Worm (Caenorhabditis elegans) whole organism, L4 larva: ENCODE results near the gene ZK795.2.

Experiments
- F26F4.8 ChIP-seq: fragments of 200-800 bp; sonication (Bioruptor generic); conservative IDR thresholded peaks from 2 replicates; pipeline ENCODE4 v1.3.6; 2022; ENCODE audit warnings: missing genetic modification characterization, missing compliant biosample characterization
- F37D6.2 ChIP-seq: sonication (generic microtip); optimal IDR thresholded peaks from 2 replicates; lab custom pipeline; 2016; ENCODE audit warnings: mild to moderate bottlenecking, missing genetic modification characterization, missing compliant biosample characterization
- F49E8.2 ChIP-seq: sonication (generic microtip); optimal IDR thresholded peaks from 2 replicates; lab custom pipeline; 2016; ENCODE audit warnings: missing compliant biosample characterization, mild to moderate bottlenecking, missing genetic modification characterization, borderline replicate concordance
- T20F7.1 ChIP-seq: fragments of 200-800 bp; sonication (Bioruptor generic); optimal IDR thresholded peaks from 2 replicates; lab custom pipeline; 2018; ENCODE audit warnings: mild to moderate bottlenecking, missing genetic modification characterization, missing compliant biosample characterization
- ZK337.2 ChIP-seq: fragments of 200-800 bp; sonication (Bioruptor generic); IDR thresholded peaks from 2 replicates; pipeline ENCODE4 v1.3.6; 2022; ENCODE audit warnings: missing genetic modification reagents, missing genetic modification characterization, missing compliant biosample characterization
- aly-2 ChIP-seq: sonication (generic microtip); optimal IDR thresholded peaks from 2 replicates; lab custom pipeline; 2018; ENCODE audit warnings: missing biosample characterization, missing genetic modification characterization
- arid-1 ChIP-seq: fragments of 200-800 bp; sonication (Bioruptor generic); conservative IDR thresholded peaks from 2 replicates; pipeline ENCODE4 v1.3.6; 2022; ENCODE audit warnings: missing genetic modification reagents, missing genetic modification characterization, missing compliant biosample characterization
- ceh-20 ChIP-seq: fragments of 200-800 bp; sonication (Bioruptor generic); IDR thresholded peaks from 2 replicates; pipeline ENCODE4 v1.3.6; 2022; ENCODE audit warnings: missing genetic modification reagents, missing genetic modification characterization, missing compliant biosample characterization
- ceh-28 ChIP-seq: fragments of 150-350 bp; optimal IDR thresholded peaks from 2 replicates; lab custom pipeline; 2014; ENCODE audit warnings: missing biosample characterization, missing genetic modification reagents, missing genetic modification characterization
- ceh-44 ChIP-seq: fragments of 200-800 bp; sonication (Bioruptor generic); IDR thresholded peaks from 2 replicates; pipeline ENCODE4 v1.3.6; 2022; ENCODE audit warnings: missing genetic modification reagents, missing genetic modification characterization, missing compliant biosample characterization
- ces-1 ChIP-seq: fragments of 150-350 bp; sonication (generic microtip); optimal IDR thresholded peaks from 4 replicates; lab custom pipeline; 2014; ENCODE audit warnings: missing biosample characterization, missing genetic modification reagents, missing genetic modification characterization
- cey-2 ChIP-seq: sonication (generic microtip); optimal IDR thresholded peaks from 3 replicates; lab custom pipeline; 2017; ENCODE audit warnings: missing genetic modification characterization, mild to moderate bottlenecking, missing compliant biosample characterization, antibody characterized with exemption, borderline replicate concordance; ENCODE audit not compliant: insufficient read depth
- ctbp-1 ChIP-seq: fragments of 200-800 bp; sonication (Bioruptor generic); IDR thresholded peaks from 2 replicates; pipeline ENCODE4 v1.3.6; 2022; ENCODE audit warnings: missing genetic modification reagents, missing genetic modification characterization, missing compliant biosample characterization
- daf-12 ChIP-seq: fragments of 150-350 bp; optimal IDR thresholded peaks from 2 replicates; lab custom pipeline; 2014; ENCODE audit warnings: missing biosample characterization, missing genetic modification reagents, missing genetic modification characterization
- dmd-6 ChIP-seq: fragments of 200-800 bp; sonication (Bioruptor generic); IDR thresholded peaks from 2 replicates; pipeline ENCODE4 v1.3.6; 2022; ENCODE audit warnings: missing genetic modification reagents, missing genetic modification characterization, missing compliant biosample characterization
- dmd-8 ChIP-seq: fragments of 200-800 bp; sonication (Bioruptor generic); IDR thresholded peaks from 2 replicates; pipeline ENCODE4 v1.3.6; 2022; ENCODE audit warnings: missing genetic modification characterization, missing compliant biosample characterization
- dpl-1 ChIP-seq: fragments of 150-350 bp; optimal IDR thresholded peaks from 2 replicates; lab custom pipeline; 2014; ENCODE audit warnings: missing biosample characterization, missing genetic modification reagents, missing genetic modification characterization
- duxl-1 ChIP-seq: sonication (generic microtip); optimal IDR thresholded peaks from 2 replicates; lab custom pipeline; 2016; ENCODE audit warnings: mild to moderate bottlenecking, missing genetic modification characterization, moderate library complexity, missing compliant biosample characterization; ENCODE audit not compliant: poor library complexity
- fkh-10 ChIP-seq: fragments of 150-350 bp; optimal IDR thresholded peaks from 2 replicates; lab custom pipeline; 2014; ENCODE audit warnings: missing biosample characterization, missing genetic modification reagents, missing genetic modification characterization
- hlh-30 ChIP-seq: sonication (generic microtip); optimal IDR thresholded peaks from 2 replicates; lab custom pipeline; 2017; ENCODE audit warnings: antibody characterized with exemption, mild to moderate bottlenecking, missing genetic modification characterization, missing compliant biosample characterization; ENCODE audit not compliant: insufficient read depth
- hmg-1.1 ChIP-seq: fragments of 200-800 bp; sonication (Bioruptor generic); IDR thresholded peaks from 2 replicates; pipeline ENCODE4 v1.3.6; 2022; ENCODE audit warnings: missing genetic modification reagents, missing genetic modification characterization, missing compliant biosample characterization
- lim-7 ChIP-seq: fragments of 200-800 bp; sonication (Bioruptor generic); IDR thresholded peaks from 2 replicates; pipeline ENCODE4 v1.3.6; 2022; ENCODE audit warnings: missing genetic modification characterization, missing compliant biosample characterization
- lsy-2 ChIP-seq, 2 experiments: fragments of 150-350 bp in 1 of 2; sonication (generic microtip) in 1 of 2; optimal IDR thresholded peaks; 2 replicates each; lab custom pipeline; 2014 to 2017; ENCODE audit warnings: missing biosample characterization in 2 of 2, missing genetic modification characterization in 2 of 2
- mdl-1 ChIP-seq, 2 experiments: fragments of 150-350 bp in 1 of 2; sonication (generic microtip) in 1 of 2; optimal IDR thresholded peaks; 2 replicates each; lab custom pipeline; 2014 to 2017; ENCODE audit warnings: missing biosample characterization in 2 of 2, missing genetic modification characterization in 2 of 2
- mep-1 ChIP-seq: fragments of 150-350 bp; sonication (generic microtip); optimal IDR thresholded peaks from 3 replicates; lab custom pipeline; 2014; ENCODE audit warnings: missing biosample characterization, missing genetic modification characterization
- mes-2 ChIP-seq: sonication (generic microtip); optimal IDR thresholded peaks from 2 replicates; lab custom pipeline; 2016; ENCODE audit warnings: missing genotype, mild to moderate bottlenecking, missing genetic modification characterization, missing compliant biosample characterization; ENCODE audit not compliant: poor library complexity, severe bottlenecking
- nhr-41 ChIP-seq: fragments of 200-800 bp; sonication (Bioruptor generic); IDR thresholded peaks from 2 replicates; pipeline ENCODE4 v1.3.6; 2022; ENCODE audit warnings: missing genetic modification reagents, missing genetic modification characterization, missing compliant biosample characterization
- nhr-42 ChIP-seq: fragments of 200-800 bp; sonication (Bioruptor generic); IDR thresholded peaks from 2 replicates; pipeline ENCODE4 v1.3.6; 2022; ENCODE audit warnings: missing genetic modification characterization, missing compliant biosample characterization
- rbr-2 ChIP-seq: sonication (generic microtip); optimal IDR thresholded peaks from 2 replicates; lab custom pipeline; 2016; ENCODE audit warnings: missing genotype, missing genetic modification characterization, missing compliant biosample characterization
- set-16 ChIP-seq: fragments of 200-800 bp; sonication (Bioruptor generic); IDR thresholded peaks from 2 replicates; pipeline ENCODE4 v1.3.6; 2022; ENCODE audit warnings: missing genetic modification reagents, missing genetic modification characterization, missing compliant biosample characterization
- snpc-1.2 ChIP-seq: fragments of 200-800 bp; sonication (Bioruptor generic); IDR thresholded peaks from 2 replicates; pipeline ENCODE4 v1.3.6; 2022; ENCODE audit warnings: missing genetic modification reagents, missing genetic modification characterization, missing compliant biosample characterization
- tra-1 ChIP-seq: fragments of 200-800 bp; sonication (Bioruptor generic); IDR thresholded peaks from 2 replicates; pipeline ENCODE4 v1.3.6; 2022; ENCODE audit warnings: missing genetic modification reagents, missing genetic modification characterization, missing compliant biosample characterization
- vab-7 ChIP-seq: fragments of 200-800 bp; sonication (Bioruptor generic); IDR thresholded peaks from 2 replicates; pipeline ENCODE4 v1.3.6; 2022; ENCODE audit warnings: missing genetic modification reagents, missing genetic modification characterization, missing compliant biosample characterization
- zip-11 ChIP-seq: fragments of 200-800 bp; sonication (Bioruptor generic); IDR thresholded peaks from 2 replicates; pipeline ENCODE4 v1.3.6; 2022; ENCODE audit warnings: missing genetic modification characterization, missing compliant biosample characterization

The ZK795.2 gene

ce11 chrIV:12594574-12594973 lies 35.8 kb upstream of the ZK795.2 start (continued):
- peak; percentile 48 for TF ChIP-seq F49E8.2 (tag; lab: Kevin White, UChicago)
- TF ChIP-seq set-16 = peak; percentile 61
- TF ChIP-seq zip-11 (GFP tag; lab: Robert Waterston, UW) = no peak
- no peak for TF ChIP-seq daf-12 (tag; lab: Kevin White, UChicago)
- TF ChIP-seq dmd-6 = peak; percentile 79
- TF ChIP-seq dmd-8 (GFP tag; lab: Robert Waterston, UW) = peak; percentile 86
- peak; percentile 51; the same call in 1 of the 2 replicates for TF ChIP-seq tra-1 (GFP tag; lab: Robert Waterston, UW)
- peak; percentile 37; the same call in 1 of the 2 replicates for TF ChIP-seq ZK337.2
- TF ChIP-seq rbr-2 (tag; lab: Kevin White, UChicago) = peak; percentile 83
- TF ChIP-seq, all 104 proteins: peak for 66

DNA sequence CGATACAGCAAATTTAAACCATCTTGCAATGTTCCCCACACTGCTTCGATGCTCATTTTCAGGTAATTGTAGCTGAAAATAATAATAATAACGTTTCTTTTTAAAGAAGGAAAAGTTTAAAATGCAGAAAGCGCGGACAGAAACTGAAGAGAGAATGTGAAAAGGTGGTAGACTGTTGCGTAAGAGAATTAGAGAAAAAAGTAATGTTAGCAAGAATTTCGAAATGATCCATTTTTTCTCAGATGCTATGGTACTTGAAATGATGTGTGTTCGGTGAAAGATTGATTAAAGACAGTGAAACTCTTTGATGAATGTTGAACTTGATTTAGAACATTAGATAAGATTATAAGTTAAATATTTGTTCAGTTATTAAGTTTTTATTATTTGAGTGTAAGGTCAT lies 31.6 kb upstream of the ZK795.2 start, which contains the start of gene cul-6:
TSS of gene cul-6 (minus strand) at position 79 of the 400 bp plus-strand sequence.
- TF ChIP-seq lsy-2 (tag; optimal IDR thresholded peaks at IDR 0.05; lab: Kevin White, UChicago) = no peak
- no peak for TF ChIP-seq ces-1 (GFP tag; lab: Kevin White, UChicago)
- TF ChIP-seq ceh-44 (GFP tag; lab: Robert Waterston, UW) = no peak
- no peak for TF ChIP-seq lim-7
- TF ChIP-seq ceh-28 (tag; lab: Kevin White, UChicago) = no peak
- no peak for TF ChIP-seq hlh-30 (tag; lab: Kevin White, UChicago)
- TF ChIP-seq F26F4.8 (GFP tag; lab: Robert Waterston, UW) = no peak
- no peak for TF ChIP-seq arid-1
- TF ChIP-seq, all 104 proteins: peak for 0

- no peak for TF ChIP-seq dmd-6
- no peak for TF ChIP-seq zip-11 (GFP tag; lab: Robert Waterston, UW)
- no peak for TF ChIP-seq F26F4.8 (GFP tag; lab: Robert Waterston, UW)
- TF ChIP-seq duxl-1 (tag; lab: Kevin White, UChicago) = no peak
- no peak for TF ChIP-seq nhr-41
- no peak for TF ChIP-seq snpc-1.2 (GFP tag; lab: Robert Waterston, UW)
- TF ChIP-seq ceh-20 (GFP tag; lab: Robert Waterston, UW) = no peak
- TF ChIP-seq nhr-42 (GFP tag; lab: Robert Waterston, UW) = no peak
Measured at ce11 chrIV:12585966-12586365, 27.2 kb upstream of the ZK795.2 start, which contains the start of gene K08E7.8. TSS of gene K08E7.8 (minus strand) at chrIV:12586066.

- TF ChIP-seq lsy-2 (tag; optimal IDR thresholded peaks at IDR 0.05; lab: Kevin White, UChicago) (peak in 1 of 2 experiments; percentile 44), zip-11 (GFP tag; lab: Robert Waterston, UW) (no peak), T20F7.1 (GFP tag; lab: Kevin White, UChicago) (no peak), aly-2 (tag; lab: Kevin White, UChicago) (no peak), set-16 (peak; percentile 54; the same call in 1 of the 2 replicates), ctbp-1 (GFP tag; lab: Robert Waterston, UW) (0 out of 2 replicates have a peak, but pooled peaks have one; percentile 42), hmg-1.1 (GFP tag; lab: Robert Waterston, UW) (peak; percentile 46; the same call in 1 of the 2 replicates), dpl-1 (GFP tag; lab: Kevin White, UChicago) (no peak), mdl-1 (tag; optimal IDR thresholded peaks at IDR 0.05; lab: Kevin White, UChicago) (peak in 1 of 2 experiments; percentile 2), mes-2 (tag; lab: Kevin White, UChicago) (peak; percentile 24), rbr-2 (tag; lab: Kevin White, UChicago) (peak; percentile 67), F37D6.2 (tag; lab: Kevin White, UChicago) (peak; percentile 2), cey-2 (tag; lab: Kevin White, UChicago) (no peak), fkh-10 (peak; percentile 34), hlh-30 (tag; lab: Kevin White, UChicago) (peak; percentile 14), F49E8.2 (tag; lab: Kevin White, UChicago) (no peak), vab-7 (GFP tag; lab: Robert Waterston, UW) (0 out of 2 replicates have a peak, but pooled peaks have one; percentile 26), mep-1 (tag; lab: Kevin White, UChicago) (peak; percentile 71)
Measured at ce11 chrIV:12584146-12584545, 25.4 kb upstream of the ZK795.2 start.
